Worm (Caenorhabditis elegans): Measurements from ENCODE around the gene F16G10.10.

DNA sequence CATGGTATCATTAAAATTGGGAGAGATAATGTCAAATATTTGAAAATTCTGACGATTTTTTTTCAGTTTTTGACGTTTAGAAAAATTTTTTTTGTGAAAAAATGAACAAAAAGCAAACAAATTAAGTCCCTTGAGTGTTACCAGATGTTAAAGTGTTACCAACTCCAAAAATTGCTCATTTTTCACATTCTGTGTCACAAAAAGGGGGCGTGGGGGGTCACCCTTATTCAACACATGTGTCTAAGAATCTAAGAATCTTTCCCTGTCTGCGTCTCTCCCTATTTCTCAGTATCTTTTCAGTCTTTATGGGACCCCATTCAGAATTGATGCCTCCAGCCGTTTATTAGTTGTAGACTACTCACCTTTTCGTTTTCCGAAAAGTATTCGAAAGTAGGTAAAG is 48.2 kb upstream of the F16G10.10 start:
- TF ChIP-seq mdl-1 (tag; optimal IDR thresholded peaks at IDR 0.05), result no peak
- no peak for TF ChIP-seq R02D3.7 (tag; optimal IDR thresholded peaks at IDR 0.05)
- TF ChIP-seq nhr-77 (tag; optimal IDR thresholded peaks at IDR 0.05), result no peak
